Worm (Caenorhabditis elegans): ENCODE data around the gene F35F10.5.

F35F10.5 gene

ce11 chrV:3284629-3285028, at the start of gene F35F10.5:
Gene F35F10.5, plus strand, starts transcription at chrV:3284929.
- no peak for TF ChIP-seq repo-1 (tag; optimal IDR thresholded peaks at IDR 0.05)
- no peak for TF ChIP-seq Y95B8A.8 (GFP tag; IDR thresholded peaks at IDR 0.05)
- no peak for TF ChIP-seq madf-3 (GFP tag; IDR thresholded peaks at IDR 0.05)
- no peak for TF ChIP-seq rcor-1 (GFP tag; IDR thresholded peaks at IDR 0.05)
- TF ChIP-seq athp-1 (tag; optimal IDR thresholded peaks at IDR 0.05) = no peak
- TF ChIP-seq B0336.3 (GFP tag; IDR thresholded peaks at IDR 0.05) = no peak
- TF ChIP-seq snpc-3.4 (tag; optimal IDR thresholded peaks at IDR 0.05) = no peak
- no peak for TF ChIP-seq pbrm-1 (GFP tag; IDR thresholded peaks at IDR 0.05)
- no peak for TF ChIP-seq mes-4 (tag; optimal IDR thresholded peaks at IDR 0.05)
- TF ChIP-seq attf-3 (GFP tag; conservative IDR thresholded peaks at IDR 0.05) = no peak
- no peak for TF ChIP-seq lsy-27 (tag; optimal IDR thresholded peaks at IDR 0.05; ENCODE audit: borderline replicate concordance, insufficient read depth)
- TF ChIP-seq ccch-3 (GFP tag; optimal IDR thresholded peaks at IDR 0.05) = no peak
- TF ChIP-seq T07F8.4 (tag; optimal IDR thresholded peaks at IDR 0.05) = no peak
- TF ChIP-seq snpc-4 (GFP tag; optimal IDR thresholded peaks at IDR 0.05) = no peak
- no peak for TF ChIP-seq snpc-4 (tag; optimal IDR thresholded peaks at IDR 0.05)
- no peak for TF ChIP-seq sdz-38 (tag; optimal IDR thresholded peaks at IDR 0.05)
- TF ChIP-seq ztf-26 (tag; optimal IDR thresholded peaks at IDR 0.05) = no peak
- no peak for TF ChIP-seq egl-18 (GFP tag; IDR thresholded peaks at IDR 0.05)
- no peak for TF ChIP-seq F33H1.4 (GFP tag; IDR thresholded peaks at IDR 0.05)
- no peak for TF ChIP-seq dpl-1 (GFP tag; optimal IDR thresholded peaks at IDR 0.05)
- TF ChIP-seq die-1 (tag; optimal IDR thresholded peaks at IDR 0.05) = no peak

- TF ChIP-seq nhr-179 (tag; optimal IDR thresholded peaks at IDR 0.05) (no peak), F52B5.7 (tag; optimal IDR thresholded peaks at IDR 0.05) (no peak), D2030.7 (GFP tag; IDR thresholded peaks at IDR 0.05) (no peak), T07F8.4 (tag; optimal IDR thresholded peaks at IDR 0.05) (no peak), cebp-2 (GFP tag; IDR thresholded peaks at IDR 0.05) (no peak), ccch-3 (GFP tag; optimal IDR thresholded peaks at IDR 0.05) (no peak), pha-4 (tag; optimal IDR thresholded peaks at IDR 0.05) (no peak), snpc-1.3 (tag; optimal IDR thresholded peaks at IDR 0.05; ENCODE audit: insufficient read depth) (no peak), egrh-3 (GFP tag; IDR thresholded peaks at IDR 0.05) (no peak)
These were observed 48.1 kb upstream of the F35F10.5 start, which contains the start of the genes K08D9.9 and str-16 for ce11 chrV:3236610-3237009. Gene K08D9.9, minus strand, starts transcription at chrV:3236710. Gene str-16, plus strand, starts transcription at chrV:3236875.

ce11 chrV:3241175-3241574, 43.6 kb upstream of the F35F10.5 start, which contains the start of gene srj-11:
Gene srj-11, plus strand, starts transcription at chrV:3241424.
- no peak for TF ChIP-seq lin-35 (GFP tag; optimal IDR thresholded peaks at IDR 0.05)
- no peak for TF ChIP-seq ztf-28 (GFP tag; IDR thresholded peaks at IDR 0.05)
- TF ChIP-seq nhr-80 (tag; optimal IDR thresholded peaks at IDR 0.05) = no peak
- no peak for TF ChIP-seq nhr-90 (tag; optimal IDR thresholded peaks at IDR 0.05)
- TF ChIP-seq egl-18 (GFP tag; IDR thresholded peaks at IDR 0.05) = no peak
- no peak for TF ChIP-seq F23B12.7 (tag; optimal IDR thresholded peaks at IDR 0.05; ENCODE audit: insufficient read depth)

- no peak for TF ChIP-seq hmg-1.2 (GFP tag; IDR thresholded peaks at IDR 0.05)
- TF ChIP-seq Y56A3A.18 (GFP tag; IDR thresholded peaks at IDR 0.05) = no peak
- no peak for TF ChIP-seq ztf-6 (GFP tag; IDR thresholded peaks at IDR 0.05)
- no peak for TF ChIP-seq rpc-1 (optimal IDR thresholded peaks at IDR 0.05)
- TF ChIP-seq rpc-1 (tag; optimal IDR thresholded peaks at IDR 0.05) = no peak
- no peak for TF ChIP-seq ceh-40 (GFP tag; IDR thresholded peaks at IDR 0.05)
- no peak for TF ChIP-seq ceh-79 (tag; optimal IDR thresholded peaks at IDR 0.05)
- TF ChIP-seq K12H6.12 (tag; optimal IDR thresholded peaks at IDR 0.05) = no peak
- no peak for TF ChIP-seq let-526 (GFP tag; IDR thresholded peaks at IDR 0.05)
- TF ChIP-seq Y95B8A.8 (GFP tag; IDR thresholded peaks at IDR 0.05) = no peak
- no peak for TF ChIP-seq C17E4.6 (GFP tag; IDR thresholded peaks at IDR 0.05)
- TF ChIP-seq fkh-3 (tag; optimal IDR thresholded peaks at IDR 0.05) = no peak
- no peak for TF ChIP-seq ceh-91 (GFP tag; IDR thresholded peaks at IDR 0.05)
- TF ChIP-seq Y79H2A.3 (GFP tag; conservative IDR thresholded peaks at IDR 0.05) = no peak
- TF ChIP-seq somi-1 (GFP tag; optimal IDR thresholded peaks at IDR 0.05) = no peak
- TF ChIP-seq F57C9.4 (tag; optimal IDR thresholded peaks at IDR 0.05) = no peak
These were observed 41.7 kb upstream of the F35F10.5 start, which contains the start of gene gst-23 for ce11 chrV:3242984-3243383. Gene gst-23, plus strand, starts transcription at chrV:3243284.

All from whole organism, young adult.